Fruit fly (Drosophila melanogaster): Measurements from ENCODE around the gene CG2258.

dm6 chrX:8058446-8058900, 43.4 kb downstream of the CG2258 start:
- TF ChIP-seq CG15710 (tag; optimal IDR thresholded peaks at IDR 0.05), result no peak
- no peak for TF ChIP-seq Snoo (tag; optimal IDR thresholded peaks at IDR 0.05)
- TF ChIP-seq D1 (tag; optimal IDR thresholded peaks at IDR 0.05), result no peak
